Worm (Caenorhabditis elegans): ENCODE measurements around the gene his-5.

his-5 gene

ce11 chrV:8536213-8536612 is 1.2 kb downstream of the his-5 start, which contains the start of gene his-39:
Gene his-39 (plus strand): TSS chrV:8536513.
- no peak for TF ChIP-seq nhr-12 (tag; optimal IDR thresholded peaks at IDR 0.05)
- no peak for TF ChIP-seq egl-27 (tag; optimal IDR thresholded peaks at IDR 0.05)

ce11 chrV:8537031-8537430 is 2.0 kb downstream of the his-5 start, which contains the start of gene otpl-4:
Gene otpl-4 (plus strand): TSS chrV:8537331.
- no peak for TF ChIP-seq sem-4 (tag; optimal IDR thresholded peaks at IDR 0.05)

ce11 chrV:8545531-8546224 is 10.7 kb downstream of the his-5 start, which contains the start of the genes slc-17.8 and asns-1:
Gene slc-17.8 (minus strand): TSS chrV:8545581.
Gene asns-1 (plus strand): TSS chrV:8546174.
- TF ChIP-seq elt-3 (tag; optimal IDR thresholded peaks at IDR 0.05) (no peak), mbf-1 (tag; optimal IDR thresholded peaks at IDR 0.05) (no peak), egl-27 (tag; optimal IDR thresholded peaks at IDR 0.05) (no peak)

DNA sequence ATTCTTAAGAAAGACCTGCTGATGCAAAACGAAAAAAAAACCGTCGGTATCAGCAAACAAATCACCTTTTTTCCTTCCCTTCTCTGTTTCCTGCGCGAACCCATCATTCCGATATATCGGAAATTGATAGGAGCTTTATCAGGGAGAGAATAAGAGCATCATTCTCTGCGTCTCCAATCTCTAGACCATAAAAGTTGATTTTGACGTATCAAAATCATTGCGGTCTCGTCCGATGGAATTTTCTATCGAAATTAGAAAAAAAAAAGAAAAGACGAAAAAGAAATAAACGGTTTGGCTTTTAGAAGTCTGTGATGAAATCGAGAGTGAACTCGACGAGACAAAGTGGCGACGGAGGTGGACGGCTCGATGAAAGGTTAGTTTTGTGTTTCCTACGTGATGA is 14.0 kb downstream of the his-5 start, which contains the start of gene stdh-4:
Gene stdh-4, plus strand, starts transcription at position 301 of the 400 bp plus-strand sequence.
- TF ChIP-seq Y55F3AM.14 (GFP tag; optimal IDR thresholded peaks at IDR 0.05): no peak
- no peak for TF ChIP-seq ztf-11 (tag; optimal IDR thresholded peaks at IDR 0.05)
- TF ChIP-seq lsy-2 (tag; optimal IDR thresholded peaks at IDR 0.05): no peak
- TF ChIP-seq nhr-10 (tag; optimal IDR thresholded peaks at IDR 0.05): no peak
- TF ChIP-seq F13H6.1 (tag; optimal IDR thresholded peaks at IDR 0.05): no peak
- no peak for TF ChIP-seq mab-5 (tag; optimal IDR thresholded peaks at IDR 0.05)
- no peak for TF ChIP-seq nhr-11 (tag; optimal IDR thresholded peaks at IDR 0.05)
- no peak for TF ChIP-seq nhr-129 (tag; optimal IDR thresholded peaks at IDR 0.05)
- TF ChIP-seq sma-9 (GFP tag; optimal IDR thresholded peaks at IDR 0.05): no peak
- no peak for TF ChIP-seq sma-9 (tag; optimal IDR thresholded peaks at IDR 0.05)
- TF ChIP-seq unc-62 (GFP tag; optimal IDR thresholded peaks at IDR 0.05): no peak
- TF ChIP-seq zag-1 (tag; optimal IDR thresholded peaks at IDR 0.05): no peak
- no peak for TF ChIP-seq unc-55 (GFP tag; optimal IDR thresholded peaks at IDR 0.05)
- no peak for TF ChIP-seq lin-11 (tag; optimal IDR thresholded peaks at IDR 0.05)
- no peak for TF ChIP-seq unc-39 (tag; optimal IDR thresholded peaks at IDR 0.05)

DNA sequence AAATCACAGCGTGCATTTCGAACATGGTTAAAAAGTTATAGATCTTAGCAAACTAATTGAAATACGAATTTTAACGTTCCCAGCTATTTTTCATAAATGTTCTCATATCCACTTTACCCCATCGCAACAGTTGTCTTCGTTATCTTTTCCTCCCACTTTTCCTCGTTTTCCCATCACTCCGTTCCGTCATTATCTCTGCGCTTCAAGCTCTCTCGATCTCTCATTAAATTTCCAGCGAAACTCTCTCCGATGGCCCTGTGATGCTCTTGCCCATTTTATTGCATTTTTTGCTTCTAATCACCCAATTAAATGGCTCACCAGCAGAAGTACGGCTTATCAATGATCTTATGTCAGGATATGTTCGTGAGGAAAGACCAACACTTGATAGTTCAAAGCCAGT is 17.4 kb downstream of the his-5 start, which contains the start of gene acr-15:
Gene acr-15, plus strand, starts transcription at position 236 of the 400 bp plus-strand sequence.
- TF ChIP-seq peb-1 (tag; optimal IDR thresholded peaks at IDR 0.05): no peak
- peak; percentile 24 for TF ChIP-seq sma-9 (GFP tag; optimal IDR thresholded peaks at IDR 0.05)
- no peak for TF ChIP-seq sma-9 (tag; optimal IDR thresholded peaks at IDR 0.05)

ce11 chrV:8555955-8556354 is 20.9 kb downstream of the his-5 start:
- TF ChIP-seq nhr-129 (tag; optimal IDR thresholded peaks at IDR 0.05) (no peak), sem-4 (tag; optimal IDR thresholded peaks at IDR 0.05) (no peak), blmp-1 (tag; optimal IDR thresholded peaks at IDR 0.05; ENCODE audit: insufficient read depth) (no peak), R02D3.7 (tag; optimal IDR thresholded peaks at IDR 0.05) (no peak), unc-39 (tag; optimal IDR thresholded peaks at IDR 0.05) (no peak)

ce11 chrV:8560916-8561315 is 25.9 kb downstream of the his-5 start, which contains the start of gene acr-16:
Gene acr-16 (plus strand): TSS chrV:8561216.
- TF ChIP-seq elt-3 (tag; optimal IDR thresholded peaks at IDR 0.05): no peak

- no peak for TF ChIP-seq unc-55 (GFP tag; optimal IDR thresholded peaks at IDR 0.05)
- no peak for TF ChIP-seq ceh-16 (tag; optimal IDR thresholded peaks at IDR 0.05)
- TF ChIP-seq gmeb-1 (tag; optimal IDR thresholded peaks at IDR 0.05): no peak
- no peak for TF ChIP-seq dmd-4 (tag; optimal IDR thresholded peaks at IDR 0.05)
- no peak for TF ChIP-seq nhr-12 (tag; optimal IDR thresholded peaks at IDR 0.05)
- no peak for TF ChIP-seq nhr-77 (tag; optimal IDR thresholded peaks at IDR 0.05)
- no peak for TF ChIP-seq ztf-4 (tag; optimal IDR thresholded peaks at IDR 0.05)
Observed at ce11 chrV:8565075-8565474, 30.1 kb downstream of the his-5 start, which contains the start of gene F25G6.8. Gene F25G6.8 (minus strand): TSS chrV:8565175.

Data from whole organism, L2 larva.